Worm (Caenorhabditis elegans): ENCODE results near the gene emb-8.

ce11 chrIII:5227831-5228467 is 28.5 kb upstream of the emb-8 start, which contains the start of the genes C34E10.12, C34E10.10 and atp-2:
- no peak for TF ChIP-seq aptf-3 (GFP tag; IDR thresholded peaks at IDR 0.05)
- no peak for TF ChIP-seq snpc-4 (GFP tag; optimal IDR thresholded peaks at IDR 0.05)
- TF ChIP-seq snpc-4 (tag; optimal IDR thresholded peaks at IDR 0.05) = peak; percentile 24 to 75 (median 40)
- TF ChIP-seq ama-1 (optimal IDR thresholded peaks at IDR 0.05) = no peak
- no peak for TF ChIP-seq ama-1 (GFP tag; optimal IDR thresholded peaks at IDR 0.05)
- no peak for TF ChIP-seq nfya-1 (tag; optimal IDR thresholded peaks at IDR 0.05; ENCODE audit: borderline replicate concordance, insufficient read depth)
- TF ChIP-seq Y95B8A.8 (GFP tag; IDR thresholded peaks at IDR 0.05) = no peak
- TF ChIP-seq dpl-1 (GFP tag; optimal IDR thresholded peaks at IDR 0.05) = peak; percentile 58
- TF ChIP-seq snpc-3.4 (tag; optimal IDR thresholded peaks at IDR 0.05) = peak; percentile 62
- TF ChIP-seq F57A8.1 (GFP tag; optimal IDR thresholded peaks at IDR 0.05) = no peak
- no peak for TF ChIP-seq madf-3 (GFP tag; IDR thresholded peaks at IDR 0.05)
- peak; percentile 38 for TF ChIP-seq nhr-80 (tag; optimal IDR thresholded peaks at IDR 0.05)
- peak; percentile 11 for TF ChIP-seq pha-4 (tag; optimal IDR thresholded peaks at IDR 0.05)

Data from whole organism, young adult.